Worm (Caenorhabditis elegans) whole organism, L1 larva: Measurements from ENCODE around the gene srt-28.

ENCODE experiments used
- C04F5.9 ChIP-seq: sonication (generic microtip); optimal IDR thresholded peaks from 2 replicates; lab custom pipeline; 2016; ENCODE audit warnings: missing genetic modification characterization, missing compliant biosample characterization
- F16B12.6 ChIP-seq: fragments of 150-350 bp; optimal IDR thresholded peaks from 2 replicates; lab custom pipeline; 2014; ENCODE audit warnings: missing biosample characterization, missing genetic modification characterization
- Y116A8C.19 ChIP-seq: sonication (generic microtip); optimal IDR thresholded peaks from 2 replicates; lab custom pipeline; 2016; ENCODE audit warnings: missing compliant biosample characterization, missing genetic modification characterization, borderline replicate concordance
- aly-2 ChIP-seq: fragments of 150-350 bp; optimal IDR thresholded peaks from 2 replicates; lab custom pipeline; 2014; ENCODE audit warnings: missing biosample characterization, missing genetic modification characterization
- ama-1 ChIP-seq: fragments of 150-350 bp; optimal IDR thresholded peaks from 2 replicates; lab custom pipeline; 2014
- blmp-1 ChIP-seq: fragments of 150-350 bp; optimal IDR thresholded peaks from 2 replicates; lab custom pipeline; 2014; ENCODE audit warnings: missing biosample characterization, missing genetic modification characterization
- ceh-82 ChIP-seq, 3 experiments: fragments of 150-350 bp in 1 of 3; sonication (generic microtip) in 2 of 3; optimal IDR thresholded peaks; 2 replicates each; lab custom pipeline; 2014 to 2017; ENCODE audit warnings: missing biosample characterization in 3 of 3, missing genetic modification characterization in 3 of 3
- ceh-88 ChIP-seq: fragments of 200-800 bp; sonication (Bioruptor generic); IDR thresholded peaks from 2 replicates; pipeline ENCODE4 v1.3.6; 2022; ENCODE audit warnings: missing genetic modification characterization, missing compliant biosample characterization
- ceh-90 ChIP-seq: sonication (generic microtip); optimal IDR thresholded peaks from 2 replicates; lab custom pipeline; 2016; ENCODE audit warnings: missing genetic modification characterization, missing compliant biosample characterization
- ces-1 ChIP-seq: fragments of 150-350 bp; optimal IDR thresholded peaks from 2 replicates; lab custom pipeline; 2014; ENCODE audit warnings: missing biosample characterization, missing genetic modification reagents, missing genetic modification characterization
- dsc-1 ChIP-seq: sonication (generic microtip); optimal IDR thresholded peaks from 2 replicates; lab custom pipeline; 2016; ENCODE audit warnings: mild to moderate bottlenecking, missing genetic modification characterization, missing compliant biosample characterization
- efl-1 ChIP-seq, 4 experiments: fragments of 150-350 bp; optimal IDR thresholded peaks in 3 of 4; peaks in 1 of 4; 1 replicate in 1 of 4; 2 replicates in 3 of 4; lab custom pipeline; 2014; ENCODE audit warnings: missing biosample characterization in 2 of 4, missing genetic modification characterization in 2 of 4, missing genetic modification reagents in 2 of 4
- efl-3 ChIP-seq: fragments of 200-800 bp; sonication (Bioruptor generic); optimal IDR thresholded peaks from 2 replicates; lab custom pipeline; 2018; ENCODE audit warnings: mild to moderate bottlenecking, missing genetic modification characterization, missing compliant biosample characterization
- egl-27 ChIP-seq, 2 experiments: fragments of 150-350 bp in 1 of 2; sonication (generic microtip); optimal IDR thresholded peaks; 3 replicates each; lab custom pipeline; 2017 to 2018; ENCODE audit warnings: missing biosample characterization in 2 of 2, missing genetic modification characterization in 2 of 2, missing genetic modification reagents in 2 of 2
- elt-2 ChIP-seq: sonication (generic microtip); optimal IDR thresholded peaks from 2 replicates; lab custom pipeline; 2016; ENCODE audit warnings: missing genetic modification characterization, mild to moderate bottlenecking, inconsistent platforms, missing compliant biosample characterization, missing genetic modification reagents
- elt-3 ChIP-seq, 6 experiments: fragments of 150-350 bp in 1 of 6; sonication (generic microtip); optimal IDR thresholded peaks; 2 replicates each; lab custom pipeline; 2017 to 2018; ENCODE audit warnings: missing biosample characterization in 6 of 6, missing genetic modification characterization in 6 of 6, inconsistent platforms in 1 of 6
- fkh-4 ChIP-seq: sonication (generic microtip); optimal IDR thresholded peaks from 2 replicates; lab custom pipeline; 2016; ENCODE audit warnings: missing compliant biosample characterization, missing genetic modification characterization, borderline replicate concordance
- grh-1 ChIP-seq: fragments of 200-800 bp; sonication (Bioruptor generic); IDR thresholded peaks from 2 replicates; pipeline ENCODE4 v1.3.6; 2022; ENCODE audit warnings: missing genetic modification reagents, missing genetic modification characterization, missing compliant biosample characterization
- hlh-17 ChIP-seq: fragments of 200-800 bp; sonication (Bioruptor generic); optimal IDR thresholded peaks from 2 replicates; lab custom pipeline; 2018; ENCODE audit warnings: missing genetic modification characterization, mild to moderate bottlenecking, missing compliant biosample characterization, moderate library complexity, borderline replicate concordance
- hlh-4 ChIP-seq: sonication (generic microtip); optimal IDR thresholded peaks from 2 replicates; lab custom pipeline; 2016; ENCODE audit warnings: mild to moderate bottlenecking, missing genetic modification characterization, missing compliant biosample characterization
- irx-1 ChIP-seq: sonication (generic microtip); optimal IDR thresholded peaks from 2 replicates; lab custom pipeline; 2016; ENCODE audit warnings: missing genetic modification characterization, missing compliant biosample characterization
- isw-1 ChIP-seq: fragments of 200-800 bp; sonication (Bioruptor generic); IDR thresholded peaks from 2 replicates; pipeline ENCODE4 v1.3.6; 2022; ENCODE audit warnings: missing genetic modification characterization, missing compliant biosample characterization
- jun-1 ChIP-seq: fragments of 150-350 bp; optimal IDR thresholded peaks from 2 replicates; lab custom pipeline; 2014; ENCODE audit warnings: missing biosample characterization, missing genetic modification reagents, missing genetic modification characterization
- lin-13 ChIP-seq: fragments of 150-350 bp; optimal IDR thresholded peaks from 2 replicates; lab custom pipeline; 2014; ENCODE audit warnings: missing biosample characterization, missing genetic modification reagents, missing genetic modification characterization
- lin-14 ChIP-seq: fragments of 200-800 bp; sonication (Bioruptor generic); optimal IDR thresholded peaks from 2 replicates; lab custom pipeline; 2018; ENCODE audit warnings: mild to moderate bottlenecking, missing genetic modification characterization, moderate library complexity, missing compliant biosample characterization
- lin-15B ChIP-seq: fragments of 150-350 bp; sonication (generic microtip); optimal IDR thresholded peaks from 3 replicates; lab custom pipeline; 2014; ENCODE audit warnings: missing biosample characterization, missing genetic modification characterization
- lin-35 ChIP-seq, 2 experiments: fragments of 150-350 bp; optimal IDR thresholded peaks; 2 replicates each; lab custom pipeline; 2014; ENCODE audit warnings: missing biosample characterization in 2 of 2, missing genetic modification characterization in 2 of 2, missing genetic modification reagents in 2 of 2
- lin-39 ChIP-seq: fragments of 150-350 bp; optimal IDR thresholded peaks from 2 replicates; lab custom pipeline; 2014; ENCODE audit warnings: missing biosample characterization, missing genetic modification reagents, missing genetic modification characterization
- lsy-2 ChIP-seq, 2 experiments: fragments of 150-350 bp; optimal IDR thresholded peaks; 2 replicates each; lab custom pipeline; 2014; ENCODE audit warnings: missing biosample characterization in 2 of 2, missing genetic modification characterization in 2 of 2
- mep-1 ChIP-seq: fragments of 150-350 bp; optimal IDR thresholded peaks from 2 replicates; lab custom pipeline; 2014; ENCODE audit warnings: missing biosample characterization, missing genetic modification characterization
- nhr-12 ChIP-seq: sonication (generic microtip); optimal IDR thresholded peaks from 2 replicates; lab custom pipeline; 2017; ENCODE audit warnings: missing biosample characterization, missing genetic modification characterization
- nhr-19 ChIP-seq: fragments of 200-800 bp; sonication (Bioruptor generic); conservative IDR thresholded peaks from 2 replicates; pipeline ENCODE4 v1.3.6; 2022; ENCODE audit warnings: missing genetic modification characterization, missing compliant biosample characterization
- nhr-20 ChIP-seq: sonication (generic microtip); optimal IDR thresholded peaks from 2 replicates; lab custom pipeline; 2016; ENCODE audit warnings: mild to moderate bottlenecking, missing genetic modification characterization, missing compliant biosample characterization
- nhr-237 ChIP-seq: fragments of 150-350 bp; optimal IDR thresholded peaks from 2 replicates; lab custom pipeline; 2014; ENCODE audit warnings: missing biosample characterization, missing genetic modification characterization
- nhr-28 ChIP-seq: fragments of 150-350 bp; optimal IDR thresholded peaks from 2 replicates; lab custom pipeline; 2014; ENCODE audit warnings: missing biosample characterization, missing genetic modification characterization
- nhr-47 ChIP-seq: sonication (generic microtip); optimal IDR thresholded peaks from 2 replicates; lab custom pipeline; 2016; ENCODE audit warnings: mild to moderate bottlenecking, missing genetic modification characterization, moderate library complexity, missing compliant biosample characterization
- nhr-71 ChIP-seq: sonication (generic microtip); optimal IDR thresholded peaks from 2 replicates; lab custom pipeline; 2016; ENCODE audit warnings: mild to moderate bottlenecking, missing genetic modification characterization, moderate library complexity, missing compliant biosample characterization
- nhr-84 ChIP-seq: sonication (generic microtip); optimal IDR thresholded peaks from 2 replicates; lab custom pipeline; 2017; ENCODE audit warnings: missing biosample characterization, missing genetic modification characterization
- nhr-85 ChIP-seq: sonication (generic microtip); peaks from one replicate; lab custom pipeline; 2016; ENCODE audit warnings: missing genetic modification characterization, inconsistent platforms, missing compliant biosample characterization
- nhr-90 ChIP-seq: sonication (generic microtip); optimal IDR thresholded peaks from 2 replicates; lab custom pipeline; 2016; ENCODE audit warnings: mild to moderate bottlenecking, missing genetic modification characterization, missing compliant biosample characterization; ENCODE audit not compliant: poor library complexity
- pag-3 ChIP-seq: sonication (generic microtip); optimal IDR thresholded peaks from 2 replicates; lab custom pipeline; 2017; ENCODE audit warnings: missing genetic modification characterization, mild to moderate bottlenecking, missing compliant biosample characterization, antibody characterized with exemption, borderline replicate concordance; ENCODE audit not compliant: insufficient read depth
- pqm-1 ChIP-seq: sonication (generic microtip); optimal IDR thresholded peaks from 3 replicates; lab custom pipeline; 2017; ENCODE audit warnings: missing biosample characterization, missing genetic modification characterization
- snu-23 ChIP-seq: sonication (generic microtip); optimal IDR thresholded peaks from 2 replicates; lab custom pipeline; 2016; ENCODE audit warnings: missing genetic modification characterization, missing compliant biosample characterization
- sox-4 ChIP-seq: sonication (generic microtip); optimal IDR thresholded peaks from 2 replicates; lab custom pipeline; 2016; ENCODE audit warnings: missing genetic modification characterization, missing compliant biosample characterization
- swsn-7 ChIP-seq: sonication (generic microtip); optimal IDR thresholded peaks from 2 replicates; lab custom pipeline; 2016; ENCODE audit warnings: missing genetic modification characterization, missing compliant biosample characterization
- tbx-2 ChIP-seq: sonication (generic microtip); optimal IDR thresholded peaks from 2 replicates; lab custom pipeline; 2016; ENCODE audit warnings: missing genetic modification characterization, missing compliant biosample characterization
- tlp-1 ChIP-seq: fragments of 150-350 bp; optimal IDR thresholded peaks from 2 replicates; lab custom pipeline; 2014; ENCODE audit warnings: missing biosample characterization, missing genetic modification characterization
- unc-130 ChIP-seq: fragments of 150-350 bp; optimal IDR thresholded peaks from 2 replicates; lab custom pipeline; 2017; ENCODE audit warnings: missing biosample characterization, missing genetic modification characterization, inconsistent platforms
- unc-62 ChIP-seq: fragments of 150-350 bp; optimal IDR thresholded peaks from 2 replicates; lab custom pipeline; 2014; ENCODE audit warnings: missing biosample characterization, missing genetic modification reagents, missing genetic modification characterization
- unc-86 ChIP-seq: sonication (generic microtip); optimal IDR thresholded peaks from 2 replicates; lab custom pipeline; 2016; ENCODE audit warnings: missing genetic modification characterization, missing compliant biosample characterization
- zag-1 ChIP-seq: fragments of 150-350 bp; optimal IDR thresholded peaks from 2 replicates; lab custom pipeline; 2014; ENCODE audit warnings: missing biosample characterization, missing genetic modification characterization
- zip-4 ChIP-seq: fragments of 200-800 bp; sonication (Bioruptor generic); optimal IDR thresholded peaks from 2 replicates; lab custom pipeline; 2018; ENCODE audit warnings: mild to moderate bottlenecking, missing genetic modification characterization, moderate library complexity, missing compliant biosample characterization
- ztf-4 ChIP-seq: fragments of 150-350 bp; optimal IDR thresholded peaks from 2 replicates; lab custom pipeline; 2014; ENCODE audit warnings: missing biosample characterization, missing genetic modification characterization

srt-28 gene

DNA sequence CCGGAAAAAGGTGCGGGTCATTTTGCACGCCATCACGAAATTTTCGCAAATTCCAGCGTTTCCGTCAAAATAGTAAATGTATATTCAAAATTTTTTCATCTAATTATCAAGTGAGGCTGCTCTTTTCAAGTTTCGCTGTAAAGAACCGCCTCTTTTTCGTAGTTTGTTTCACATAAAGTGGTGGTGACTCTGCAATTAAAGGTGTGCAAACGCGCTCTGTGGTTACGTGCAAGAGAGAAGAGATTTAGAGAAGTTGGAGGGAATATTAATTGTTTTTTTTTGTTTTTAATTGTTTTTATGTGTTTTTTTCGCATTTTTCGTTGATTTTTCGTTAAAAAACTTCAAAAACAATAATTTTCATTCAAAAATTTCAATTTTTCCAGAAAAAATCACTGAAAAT is 40.8 kb downstream of the srt-28 start, which contains the start of gene W02G9.3 (continued):
- TF ChIP-seq blmp-1: peak; percentile 80
- peak; percentile 76 for TF ChIP-seq nhr-20 (tag; lab: Kevin White, UChicago)
- peak; percentile 85 for TF ChIP-seq lin-14 (GFP tag; lab: Kevin White, UChicago)
- no peak for TF ChIP-seq hlh-4
- TF ChIP-seq zip-4 (GFP tag; lab: Kevin White, UChicago): no peak
- peak; percentile 80 for TF ChIP-seq swsn-7 (tag; lab: Kevin White, UChicago)
- peak; percentile 78 for TF ChIP-seq lin-15B (tag; lab: Kevin White, UChicago)
- TF ChIP-seq tlp-1 (tag; lab: Kevin White, UChicago): no peak
- peak; percentile 89 for TF ChIP-seq snu-23 (GFP tag; lab: Kevin White, UChicago)
- no peak for TF ChIP-seq efl-3 (GFP tag; lab: Kevin White, UChicago)
- peak; percentile 89 for TF ChIP-seq mep-1 (tag; lab: Kevin White, UChicago)
- TF ChIP-seq nhr-237: peak; percentile 55
- peak; percentile 87 to 91 for TF ChIP-seq lsy-2 (tag; optimal IDR thresholded peaks at IDR 0.05; lab: Kevin White, UChicago)
- TF ChIP-seq grh-1: no peak
- peak; percentile 47 for TF ChIP-seq jun-1 (tag; lab: Kevin White, UChicago)
- no peak for TF ChIP-seq nhr-28 (tag; lab: Kevin White, UChicago)
- peak; percentile 66 for TF ChIP-seq unc-86 (tag; lab: Kevin White, UChicago)
- TF ChIP-seq lin-35 (GFP tag; optimal IDR thresholded peaks at IDR 0.05; lab: Kevin White, UChicago): peak; percentile 87 to 95
- peak; percentile 63 for TF ChIP-seq aly-2 (tag; lab: Kevin White, UChicago)
- peak; percentile 43 for TF ChIP-seq ama-1
- TF ChIP-seq nhr-84 (tag; lab: Kevin White, UChicago): no peak
- TF ChIP-seq ceh-82 (tag; optimal IDR thresholded peaks at IDR 0.05; lab: Kevin White, UChicago): peak; percentile 66 to 89 (median 81)
- TF ChIP-seq ces-1 (GFP tag; lab: Kevin White, UChicago): no peak
- TF ChIP-seq hlh-17: no peak
- TF ChIP-seq pqm-1 (tag; lab: Kevin White, UChicago): no peak
- TF ChIP-seq lin-13 (GFP tag; lab: Kevin White, UChicago): peak; percentile 82
- peak; percentile 40 for TF ChIP-seq ztf-4
- peak; percentile 80 for TF ChIP-seq lin-39
- TF ChIP-seq nhr-12 (tag; lab: Kevin White, UChicago): no peak
- TF ChIP-seq fkh-4 (tag; lab: Kevin White, UChicago): peak; percentile 31
- TF ChIP-seq unc-62 (GFP tag; lab: Kevin White, UChicago): no peak
- no peak for TF ChIP-seq egl-27 (tag; optimal IDR thresholded peaks at IDR 0.05; lab: Kevin White, UChicago)
- peak; percentile 35 for TF ChIP-seq ceh-90 (tag; lab: Kevin White, UChicago)
- peak; percentile 92 for TF ChIP-seq nhr-71 (tag; lab: Kevin White, UChicago)
- peak; percentile 86 to 94 for TF ChIP-seq efl-1 (optimal IDR thresholded peaks at IDR 0.05; lab: Kevin White, UChicago)
- peak; percentile 90 to 99 for TF ChIP-seq efl-1 (GFP tag; optimal IDR thresholded peaks at IDR 0.05 in 1 of 2; lab: Kevin White, UChicago)
- peak; percentile 89 for TF ChIP-seq nhr-85 (tag; lab: Kevin White, UChicago)
- peak in 1 of 6 experiments; percentile 66 for TF ChIP-seq elt-3 (tag; optimal IDR thresholded peaks at IDR 0.05; lab: Kevin White, UChicago)
- no peak for TF ChIP-seq pag-3 (tag; lab: Kevin White, UChicago)
- TF ChIP-seq sox-4 (tag; lab: Kevin White, UChicago): peak; percentile 56
- TF ChIP-seq unc-130: peak; percentile 74
- TF ChIP-seq isw-1 (GFP tag; lab: Robert Waterston, UW): peak; percentile 70
- TF ChIP-seq tbx-2: peak; percentile 78
- peak; percentile 69 for TF ChIP-seq irx-1 (tag; lab: Kevin White, UChicago)
- peak; percentile 78 for TF ChIP-seq nhr-90 (tag; lab: Kevin White, UChicago)
- TF ChIP-seq dsc-1 (tag; lab: Kevin White, UChicago): peak; percentile 88
- TF ChIP-seq ceh-88 (GFP tag; lab: Robert Waterston, UW): no peak
- TF ChIP-seq zag-1: no peak
- TF ChIP-seq C04F5.9 (tag; lab: Kevin White, UChicago): no peak
- TF ChIP-seq elt-2 (tag; lab: Kevin White, UChicago): peak; percentile 18
- TF ChIP-seq F16B12.6 (tag; lab: Kevin White, UChicago): peak; percentile 45
- no peak for TF ChIP-seq Y116A8C.19 (tag; lab: Kevin White, UChicago)
- TF ChIP-seq nhr-47: peak; percentile 85
- TF ChIP-seq nhr-19 (GFP tag; lab: Robert Waterston, UW): peak; percentile 60
